Fruit fly (Drosophila melanogaster) whole organism, embryonic: ENCODE data around the gene CG42269.
A peak's percentile ranks its signal among the peaks of the same experiment; 100 is the strongest.

Source experiments
- Ada2b ChIP-seq: fragments of 200-800 bp; sonication (Bioruptor generic); IDR thresholded peaks from 2 replicates; pipeline ENCODE4 v1.3.6; 2022; ENCODE audit warnings: missing biosample characterization, missing genetic modification characterization
- Atf6 ChIP-seq: fragments of 200-800 bp; sonication (Bioruptor generic); IDR thresholded peaks from 2 replicates; pipeline ENCODE4 v1.3.6; 2022; ENCODE audit warnings: missing biosample characterization, missing genetic modification characterization
- CG10147 ChIP-seq: fragments of 200-800 bp; sonication (Bioruptor generic); optimal IDR thresholded peaks from 2 replicates; lab custom pipeline; 2019; ENCODE audit warnings: missing biosample characterization, mild to moderate bottlenecking, missing genetic modification characterization, moderate library complexity
- CG1024 ChIP-seq: fragments of 200-800 bp; sonication (Bioruptor generic); IDR thresholded peaks from 2 replicates; pipeline ENCODE4 v1.3.6; 2022; ENCODE audit warnings: missing biosample characterization, missing genetic modification characterization
- CG10267 ChIP-seq: fragments of 200-800 bp; sonication (Bioruptor generic); optimal IDR thresholded peaks from 2 replicates; lab custom pipeline; 2018; ENCODE audit warnings: missing biosample characterization, mild to moderate bottlenecking, missing genetic modification characterization, moderate library complexity
- CG11085 ChIP-seq: fragments of 200-800 bp; sonication (Bioruptor generic); IDR thresholded peaks from 2 replicates; pipeline ENCODE4 v1.3.6; 2022; ENCODE audit warnings: missing biosample characterization, missing genetic modification characterization
- CG11247 ChIP-seq: fragments of 200-800 bp; sonication (Bioruptor generic); IDR thresholded peaks from 2 replicates; pipeline ENCODE4 v1.3.6; 2022; ENCODE audit warnings: missing biosample characterization, missing genetic modification characterization
- CG11398 ChIP-seq: fragments of 200-800 bp; sonication (Bioruptor generic); optimal IDR thresholded peaks from 2 replicates; lab custom pipeline; 2016; ENCODE audit warnings: missing biosample characterization, missing genetic modification characterization
- CG11504 ChIP-seq: fragments of 200-800 bp; sonication (Bioruptor generic); optimal IDR thresholded peaks from 3 replicates; lab custom pipeline; 2019; ENCODE audit warnings: missing biosample characterization, mild to moderate bottlenecking, missing genetic modification characterization, moderate library complexity
- CG11723 ChIP-seq: fragments of 200-800 bp; sonication (Bioruptor generic); optimal IDR thresholded peaks from 2 replicates; lab custom pipeline; 2017; ENCODE audit warnings: missing biosample characterization, mild to moderate bottlenecking, missing genetic modification characterization
- CG12236 ChIP-seq: fragments of 200-800 bp; sonication (Bioruptor generic); optimal IDR thresholded peaks from 2 replicates; lab custom pipeline; 2016; ENCODE audit warnings: missing biosample characterization, missing genetic modification characterization
- CG13624 ChIP-seq: fragments of 200-800 bp; sonication (Bioruptor generic); optimal IDR thresholded peaks from 2 replicates; lab custom pipeline; 2016; ENCODE audit warnings: missing biosample characterization, missing genetic modification characterization
- CG18476 ChIP-seq: fragments of 200-800 bp; sonication (Bioruptor generic); optimal IDR thresholded peaks from 2 replicates; lab custom pipeline; 2016; ENCODE audit warnings: missing biosample characterization, mild to moderate bottlenecking, missing genetic modification characterization
- CG18764 ChIP-seq: fragments of 200-800 bp; sonication (Bioruptor generic); optimal IDR thresholded peaks from 3 replicates; lab custom pipeline; 2016; ENCODE audit warnings: missing biosample characterization, missing genetic modification characterization
- CG2120 ChIP-seq: fragments of 200-800 bp; sonication (Bioruptor generic); optimal IDR thresholded peaks from 3 replicates; lab custom pipeline; 2016; ENCODE audit warnings: missing biosample characterization, missing genetic modification characterization
- CG2678 ChIP-seq: fragments of 200-800 bp; sonication (Bioruptor generic); optimal IDR thresholded peaks from 3 replicates; lab custom pipeline; 2019; ENCODE audit warnings: missing biosample characterization, mild to moderate bottlenecking, missing genetic modification characterization, moderate library complexity
- CG32532 ChIP-seq: fragments of 200-800 bp; sonication (Bioruptor generic); IDR thresholded peaks from 2 replicates; pipeline ENCODE4 v1.3.6; 2022; ENCODE audit warnings: missing biosample characterization, missing genetic modification characterization
- CG42726 ChIP-seq: fragments of 200-800 bp; sonication (Bioruptor generic); IDR thresholded peaks from 2 replicates; pipeline ENCODE4 v1.3.6; 2022; ENCODE audit warnings: missing biosample characterization, missing genetic modification characterization; ENCODE audit not compliant: partially characterized antibody
- CG6683 ChIP-seq: fragments of 200-800 bp; sonication (Bioruptor generic); optimal IDR thresholded peaks from 2 replicates; lab custom pipeline; 2017; ENCODE audit warnings: missing biosample characterization, mild to moderate bottlenecking, missing genetic modification characterization, missing genetic modification reagents
- CG6765 ChIP-seq: fragments of 200-800 bp; sonication (Bioruptor generic); optimal IDR thresholded peaks from 3 replicates; lab custom pipeline; 2017; ENCODE audit warnings: missing biosample characterization, mild to moderate bottlenecking, missing genetic modification characterization
- Doc2 ChIP-seq: fragments of 200-800 bp; sonication (Bioruptor generic); IDR thresholded peaks from 2 replicates; pipeline ENCODE4 v1.3.6; 2022; ENCODE audit warnings: missing biosample characterization, missing genetic modification characterization
- Doc3 ChIP-seq: fragments of 200-800 bp; sonication (Bioruptor generic); IDR thresholded peaks from 3 replicates; pipeline ENCODE4 v1.3.6; 2022; ENCODE audit warnings: missing biosample characterization, missing genetic modification characterization; ENCODE audit not compliant: partially characterized antibody
- Hr51 ChIP-seq, 2 experiments: fragments of 200-800 bp; sonication (Bioruptor generic); optimal IDR thresholded peaks; 2 replicates in 1 of 2; 3 replicates in 1 of 2; lab custom pipeline; 2016 to 2018; ENCODE audit warnings: missing biosample characterization in 2 of 2, missing genetic modification characterization in 2 of 2, mild to moderate bottlenecking in 1 of 2, moderate library complexity in 1 of 2
- Jarid2 ChIP-seq: fragments of 200-800 bp; sonication (Bioruptor generic); optimal IDR thresholded peaks from 3 replicates; lab custom pipeline; 2017; ENCODE audit warnings: mild to moderate bottlenecking, missing biosample characterization, missing genetic modification reagents, missing genetic modification characterization
- MESR4 ChIP-seq: fragments of 200-800 bp; sonication (Bioruptor generic); optimal IDR thresholded peaks from 2 replicates; lab custom pipeline; 2018; ENCODE audit warnings: missing biosample characterization, mild to moderate bottlenecking, missing genetic modification characterization, moderate library complexity
- MTF-1 ChIP-seq: fragments of 200-800 bp; sonication (Bioruptor generic); optimal IDR thresholded peaks from 2 replicates; lab custom pipeline; 2018; ENCODE audit warnings: missing biosample characterization, mild to moderate bottlenecking, missing genetic modification characterization, borderline replicate concordance
- Meics ChIP-seq: fragments of 200-800 bp; sonication (Bioruptor generic); optimal IDR thresholded peaks from 2 replicates; lab custom pipeline; 2017; ENCODE audit warnings: missing biosample characterization, mild to moderate bottlenecking, missing genetic modification characterization
- NK7.1 ChIP-seq: fragments of 200-800 bp; sonication (Bioruptor generic); optimal IDR thresholded peaks from 3 replicates; lab custom pipeline; 2016; ENCODE audit warnings: missing biosample characterization, missing genetic modification characterization
- NfI ChIP-seq: fragments of 200-800 bp; sonication (Bioruptor generic); optimal IDR thresholded peaks from 3 replicates; lab custom pipeline; 2018; ENCODE audit warnings: missing biosample characterization, mild to moderate bottlenecking, missing genetic modification characterization, moderate library complexity
- Oli ChIP-seq: fragments of 200-800 bp; sonication (Bioruptor generic); optimal IDR thresholded peaks from 2 replicates; lab custom pipeline; 2018; ENCODE audit warnings: missing biosample characterization, mild to moderate bottlenecking, missing genetic modification characterization, moderate library complexity
- PHDP ChIP-seq: fragments of 200-800 bp; sonication (Bioruptor generic); optimal IDR thresholded peaks from 3 replicates; lab custom pipeline; 2018; ENCODE audit warnings: missing biosample characterization, mild to moderate bottlenecking, missing genetic modification characterization, moderate library complexity
- TFAM ChIP-seq: fragments of 200-800 bp; sonication (Bioruptor generic); optimal IDR thresholded peaks from 2 replicates; lab custom pipeline; 2017; ENCODE audit warnings: missing biosample characterization, missing genetic modification characterization, inconsistent platforms
- Usf ChIP-seq: fragments of 200-800 bp; sonication (Bioruptor generic); optimal IDR thresholded peaks from 2 replicates; lab custom pipeline; 2017; ENCODE audit warnings: missing genotype, missing biosample characterization, missing genetic modification characterization
- chif ChIP-seq, 2 experiments: fragments of 200-800 bp; sonication (Bioruptor generic); optimal IDR thresholded peaks; 3 replicates each; lab custom pipeline; 2016; ENCODE audit warnings: missing biosample characterization in 2 of 2, missing genetic modification characterization in 2 of 2
- chinmo ChIP-seq: fragments of 200-800 bp; sonication (Bioruptor generic); IDR thresholded peaks from 4 replicates; pipeline ENCODE4 v1.3.6; 2022; ENCODE audit warnings: missing biosample characterization, missing genetic modification characterization; ENCODE audit not compliant: partially characterized antibody
- chm ChIP-seq: fragments of 200-800 bp; sonication (Bioruptor generic); IDR thresholded peaks from 2 replicates; pipeline ENCODE4 v1.3.6; 2022; ENCODE audit warnings: missing biosample characterization, missing genetic modification characterization
- ewg ChIP-seq: fragments of 200-800 bp; sonication (Bioruptor generic); optimal IDR thresholded peaks from 3 replicates; lab custom pipeline; 2017; ENCODE audit warnings: mild to moderate bottlenecking, missing biosample characterization, missing genetic modification reagents, missing genetic modification characterization
- ham ChIP-seq: fragments of 200-800 bp; sonication (Bioruptor generic); IDR thresholded peaks from 2 replicates; pipeline ENCODE4 v1.3.6; 2022; ENCODE audit warnings: missing biosample characterization, missing genetic modification characterization
- inv ChIP-seq: fragments of 200-800 bp; sonication (Bioruptor generic); IDR thresholded peaks from 2 replicates; pipeline ENCODE4 v1.3.6; 2022; ENCODE audit warnings: missing biosample characterization, missing genetic modification characterization; ENCODE audit not compliant: partially characterized antibody
- kni ChIP-seq: fragments of 200-800 bp; sonication (Bioruptor generic); optimal IDR thresholded peaks from 3 replicates; lab custom pipeline; 2017; ENCODE audit warnings: mild to moderate bottlenecking, missing biosample characterization, missing genetic modification reagents, missing genetic modification characterization
- lbe ChIP-seq: fragments of 200-800 bp; sonication (Bioruptor generic); optimal IDR thresholded peaks from 2 replicates; lab custom pipeline; 2016; ENCODE audit warnings: missing biosample characterization, mild to moderate bottlenecking, missing genetic modification characterization
- pho ChIP-seq: fragments of 200-800 bp; sonication (Bioruptor generic); optimal IDR thresholded peaks from 2 replicates; lab custom pipeline; 2016; ENCODE audit warnings: missing biosample characterization, missing genetic modification characterization
- salm ChIP-seq: fragments of 200-800 bp; sonication (Bioruptor generic); optimal IDR thresholded peaks from 2 replicates; lab custom pipeline; 2018; ENCODE audit warnings: missing biosample characterization, mild to moderate bottlenecking, missing genetic modification characterization
- sens ChIP-seq: fragments of 200-800 bp; sonication (Bioruptor generic); peaks from one replicate; lab custom pipeline; 2016; ENCODE audit warnings: missing biosample characterization, missing genetic modification characterization
- twi ChIP-seq: fragments of 200-800 bp; optimal IDR thresholded peaks from 2 replicates; lab custom pipeline; 2019; ENCODE audit warnings: missing biosample characterization, mild to moderate bottlenecking, missing genetic modification characterization, moderate library complexity
- unc-4 ChIP-seq: fragments of 200-800 bp; sonication (Bioruptor generic); IDR thresholded peaks from 2 replicates; pipeline ENCODE4 v1.3.6; 2022; ENCODE audit warnings: missing biosample characterization, missing genetic modification characterization; ENCODE audit not compliant: partially characterized antibody
- vfl ChIP-seq: fragments of 200-800 bp; sonication (Bioruptor generic); optimal IDR thresholded peaks from 2 replicates; lab custom pipeline; 2016; ENCODE audit warnings: missing biosample characterization, missing genetic modification characterization
- zen2 ChIP-seq: fragments of 200-800 bp; sonication (Bioruptor generic); IDR thresholded peaks from 3 replicates; pipeline ENCODE4 v1.3.6; 2022; ENCODE audit warnings: missing biosample characterization, missing genetic modification characterization; ENCODE audit not compliant: partially characterized antibody

CG42269 gene

DNA sequence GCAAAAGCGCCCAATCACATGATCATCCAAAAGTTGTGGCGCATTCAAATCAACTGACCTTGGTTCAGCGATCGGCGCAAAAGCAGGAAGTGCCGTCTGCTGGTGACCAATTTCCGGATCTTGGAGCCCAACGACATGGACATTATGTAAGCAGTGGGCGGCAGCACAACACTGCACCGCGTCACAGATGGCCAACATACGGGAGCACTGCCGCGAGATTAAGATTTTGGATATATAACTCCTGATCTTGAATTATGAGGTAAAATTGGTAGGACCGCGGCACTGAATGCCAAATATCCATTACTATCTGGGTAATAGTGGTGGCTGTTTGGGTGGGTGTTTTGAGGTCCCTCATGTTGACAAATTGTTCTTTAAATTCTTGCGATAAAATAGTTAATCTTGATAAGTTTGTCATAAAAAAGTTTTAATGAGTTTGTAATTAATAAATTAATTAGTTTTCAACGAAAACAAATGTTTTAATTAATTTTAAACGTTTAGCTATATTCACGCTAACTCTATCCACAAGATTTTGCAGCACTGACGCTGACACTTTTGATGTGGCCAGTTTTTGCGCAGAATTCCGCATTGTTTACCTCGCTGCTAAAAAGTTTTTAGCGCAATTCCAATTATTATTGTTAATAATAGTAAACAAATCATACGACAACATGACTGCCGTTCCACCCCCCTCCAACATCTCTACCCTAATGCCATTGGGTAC, 9.0 kb downstream of the CG42269 start, which contains the start of the genes CG13295 and CG6610 (continued):
- TF ChIP-seq twi (tag; lab: Kevin White, UChicago) (peak; percentile 64), CG10267 (tag; lab: Kevin White, UChicago) (peak; percentile 61), unc-4 (GFP tag; lab: Robert Waterston, UW) (no peak), Usf (GFP tag; lab: Kevin White, UChicago) (peak; percentile 31), pho (GFP tag; lab: Kevin White, UChicago) (peak; percentile 59), vfl (no peak), CG10147 (peak; percentile 50), Meics (GFP tag; lab: Kevin White, UChicago) (peak; percentile 52), chm (GFP tag; lab: Robert Waterston, UW) (no peak), salm (tag; lab: Kevin White, UChicago) (no peak), Oli (peak; percentile 56), TFAM (no peak), CG11504 (tag; lab: Kevin White, UChicago) (peak; percentile 64), MTF-1 (GFP tag; lab: Kevin White, UChicago) (no peak), CG11398 (no peak), CG2678 (tag; lab: Kevin White, UChicago) (peak; percentile 76), NfI (GFP tag; lab: Kevin White, UChicago) (peak; percentile 61), chinmo (0 out of 4 replicates have a peak, but pooled peaks have one; percentile 13), sens (GFP tag; lab: Kevin White, UChicago) (peak; percentile 90), CG11723 (GFP tag; lab: Kevin White, UChicago) (peak; percentile 21), CG18476 (GFP tag; lab: Kevin White, UChicago) (no peak), Doc2 (no peak), CG6683 (GFP tag; lab: Kevin White, UChicago) (no peak), ham (GFP tag; lab: Robert Waterston, UW) (no peak), zen2 (GFP tag; lab: Robert Waterston, UW) (no peak), ewg (GFP tag; lab: Kevin White, UChicago) (peak; percentile 48), Ada2b (no peak), lbe (GFP tag; lab: Kevin White, UChicago) (no peak), Hr51 (GFP tag; optimal IDR thresholded peaks at IDR 0.05; lab: Kevin White, UChicago) (peak; percentile 59 to 68), CG42726 (GFP tag; lab: Robert Waterston, UW) (no peak), inv (GFP tag; lab: Robert Waterston, UW) (no peak), PHDP (tag; lab: Kevin White, UChicago) (peak; percentile 52), Jarid2 (no peak), Atf6 (GFP tag; lab: Robert Waterston, UW) (peak; percentile 35; the same call in 1 of the 2 replicates), CG13624 (GFP tag; lab: Kevin White, UChicago) (peak; percentile 35), CG1024 (GFP tag; lab: Robert Waterston, UW) (no peak), CG11247 (0 out of 2 replicates have a peak, but pooled peaks have one; percentile 5), CG2120 (GFP tag; lab: Kevin White, UChicago) (peak; percentile 76), chif (GFP tag; optimal IDR thresholded peaks at IDR 0.05; lab: Kevin White, UChicago) (peak in 1 of 2 experiments; percentile 37), CG12236 (GFP tag; lab: Kevin White, UChicago) (no peak), CG18764 (no peak), CG11085 (GFP tag; lab: Robert Waterston, UW) (peak; percentile 60), NK7.1 (GFP tag; lab: Kevin White, UChicago) (no peak), CG32532 (GFP tag; lab: Robert Waterston, UW) (peak; percentile 65), Doc3 (no peak), kni (GFP tag; lab: Kevin White, UChicago) (no peak), CG6765 (GFP tag; lab: Kevin White, UChicago) (peak; percentile 38), MESR4 (peak; percentile 79)
